Worm (Caenorhabditis elegans) whole organism, L1 larva: Measurements from ENCODE around the gene F53F4.11.
A peak's percentile ranks its signal among the peaks of the same experiment; 100 is the strongest.

Experiments used
- C34B4.2 ChIP-seq: sonication (generic microtip); optimal IDR thresholded peaks from 2 replicates; lab custom pipeline; 2017; ENCODE audit warnings: mild to moderate bottlenecking, missing genetic modification characterization, missing compliant biosample characterization
- alr-1 ChIP-seq: fragments of 200-800 bp; sonication (Bioruptor generic); optimal IDR thresholded peaks from 2 replicates; lab custom pipeline; 2018; ENCODE audit warnings: borderline replicate concordance, mild to moderate bottlenecking, missing genetic modification characterization, missing compliant biosample characterization
- ama-1 ChIP-seq: fragments of 150-350 bp; optimal IDR thresholded peaks from 2 replicates; lab custom pipeline; 2014
- ceh-63 ChIP-seq: fragments of 200-800 bp; sonication (Bioruptor generic); optimal IDR thresholded peaks from 2 replicates; lab custom pipeline; 2018; ENCODE audit warnings: mild to moderate bottlenecking, missing genetic modification characterization, missing compliant biosample characterization
- ceh-8 ChIP-seq: fragments of 200-800 bp; sonication (Bioruptor generic); optimal IDR thresholded peaks from 2 replicates; lab custom pipeline; 2018; ENCODE audit warnings: mild to moderate bottlenecking, missing genetic modification characterization, moderate library complexity, missing compliant biosample characterization
- ceh-90 ChIP-seq: sonication (generic microtip); optimal IDR thresholded peaks from 2 replicates; lab custom pipeline; 2016; ENCODE audit warnings: missing genetic modification characterization, missing compliant biosample characterization
- efl-3 ChIP-seq: fragments of 200-800 bp; sonication (Bioruptor generic); optimal IDR thresholded peaks from 2 replicates; lab custom pipeline; 2018; ENCODE audit warnings: mild to moderate bottlenecking, missing genetic modification characterization, missing compliant biosample characterization
- egl-27 ChIP-seq, 2 experiments: fragments of 150-350 bp in 1 of 2; sonication (generic microtip); optimal IDR thresholded peaks; 3 replicates each; lab custom pipeline; 2017 to 2018; ENCODE audit warnings: missing biosample characterization in 2 of 2, missing genetic modification characterization in 2 of 2, missing genetic modification reagents in 2 of 2
- elt-2 ChIP-seq: sonication (generic microtip); optimal IDR thresholded peaks from 2 replicates; lab custom pipeline; 2016; ENCODE audit warnings: missing genetic modification characterization, mild to moderate bottlenecking, inconsistent platforms, missing compliant biosample characterization, missing genetic modification reagents
- fkh-10 ChIP-seq: sonication (generic microtip); optimal IDR thresholded peaks from 2 replicates; lab custom pipeline; 2017; ENCODE audit warnings: missing biosample characterization, missing genetic modification reagents, missing genetic modification characterization
- fkh-4 ChIP-seq: sonication (generic microtip); optimal IDR thresholded peaks from 2 replicates; lab custom pipeline; 2016; ENCODE audit warnings: missing compliant biosample characterization, missing genetic modification characterization, borderline replicate concordance
- fos-1 ChIP-seq: fragments of 150-350 bp; optimal IDR thresholded peaks from 2 replicates; lab custom pipeline; 2014; ENCODE audit warnings: missing biosample characterization, missing genetic modification characterization
- grh-1 ChIP-seq: fragments of 200-800 bp; sonication (Bioruptor generic); IDR thresholded peaks from 2 replicates; pipeline ENCODE4 v1.3.6; 2022; ENCODE audit warnings: missing genetic modification reagents, missing genetic modification characterization, missing compliant biosample characterization
- hlh-17 ChIP-seq: fragments of 200-800 bp; sonication (Bioruptor generic); optimal IDR thresholded peaks from 2 replicates; lab custom pipeline; 2018; ENCODE audit warnings: missing genetic modification characterization, mild to moderate bottlenecking, missing compliant biosample characterization, moderate library complexity, borderline replicate concordance
- hpl-2 ChIP-seq: fragments of 150-350 bp; optimal IDR thresholded peaks from 2 replicates; lab custom pipeline; 2014; ENCODE audit warnings: missing biosample characterization, missing genetic modification reagents, missing genetic modification characterization
- irx-1 ChIP-seq: sonication (generic microtip); optimal IDR thresholded peaks from 2 replicates; lab custom pipeline; 2016; ENCODE audit warnings: missing genetic modification characterization, missing compliant biosample characterization
- isw-1 ChIP-seq: fragments of 200-800 bp; sonication (Bioruptor generic); IDR thresholded peaks from 2 replicates; pipeline ENCODE4 v1.3.6; 2022; ENCODE audit warnings: missing genetic modification characterization, missing compliant biosample characterization
- lin-15B ChIP-seq: fragments of 150-350 bp; sonication (generic microtip); optimal IDR thresholded peaks from 3 replicates; lab custom pipeline; 2014; ENCODE audit warnings: missing biosample characterization, missing genetic modification characterization
- mab-9 ChIP-seq: fragments of 200-800 bp; sonication (Bioruptor generic); IDR thresholded peaks from 2 replicates; pipeline ENCODE4 v1.3.6; 2022; ENCODE audit warnings: missing genetic modification reagents, missing genetic modification characterization, missing compliant biosample characterization
- mdl-1 ChIP-seq, 2 experiments: fragments of 150-350 bp; optimal IDR thresholded peaks; 2 replicates each; lab custom pipeline; 2014 to 2017; ENCODE audit warnings: missing biosample characterization in 2 of 2, missing genetic modification characterization in 2 of 2, inconsistent platforms in 1 of 2
- mep-1 ChIP-seq: fragments of 150-350 bp; optimal IDR thresholded peaks from 2 replicates; lab custom pipeline; 2014; ENCODE audit warnings: missing biosample characterization, missing genetic modification characterization
- nhr-11 ChIP-seq: fragments of 150-350 bp; optimal IDR thresholded peaks from 2 replicates; lab custom pipeline; 2014; ENCODE audit warnings: missing biosample characterization, missing genetic modification characterization
- nhr-19 ChIP-seq: fragments of 200-800 bp; sonication (Bioruptor generic); conservative IDR thresholded peaks from 2 replicates; pipeline ENCODE4 v1.3.6; 2022; ENCODE audit warnings: missing genetic modification characterization, missing compliant biosample characterization
- nhr-237 ChIP-seq: fragments of 150-350 bp; optimal IDR thresholded peaks from 2 replicates; lab custom pipeline; 2014; ENCODE audit warnings: missing biosample characterization, missing genetic modification characterization
- nhr-28 ChIP-seq: fragments of 150-350 bp; optimal IDR thresholded peaks from 2 replicates; lab custom pipeline; 2014; ENCODE audit warnings: missing biosample characterization, missing genetic modification characterization
- nhr-47 ChIP-seq: sonication (generic microtip); optimal IDR thresholded peaks from 2 replicates; lab custom pipeline; 2016; ENCODE audit warnings: mild to moderate bottlenecking, missing genetic modification characterization, moderate library complexity, missing compliant biosample characterization
- nhr-77 ChIP-seq: fragments of 150-350 bp; optimal IDR thresholded peaks from 2 replicates; lab custom pipeline; 2014; ENCODE audit warnings: missing biosample characterization, missing genetic modification characterization
- nhr-85 ChIP-seq: sonication (generic microtip); peaks from one replicate; lab custom pipeline; 2016; ENCODE audit warnings: missing genetic modification characterization, inconsistent platforms, missing compliant biosample characterization
- pag-3 ChIP-seq: sonication (generic microtip); optimal IDR thresholded peaks from 2 replicates; lab custom pipeline; 2017; ENCODE audit warnings: missing genetic modification characterization, mild to moderate bottlenecking, missing compliant biosample characterization, antibody characterized with exemption, borderline replicate concordance; ENCODE audit not compliant: insufficient read depth
- pqm-1 ChIP-seq: sonication (generic microtip); optimal IDR thresholded peaks from 3 replicates; lab custom pipeline; 2017; ENCODE audit warnings: missing biosample characterization, missing genetic modification characterization
- snpc-4 ChIP-seq: fragments of 150-350 bp; optimal IDR thresholded peaks from 2 replicates; lab custom pipeline; 2014; ENCODE audit warnings: missing biosample characterization, missing genetic modification characterization
- sox-4 ChIP-seq: sonication (generic microtip); optimal IDR thresholded peaks from 2 replicates; lab custom pipeline; 2016; ENCODE audit warnings: missing genetic modification characterization, missing compliant biosample characterization
- sptf-1 ChIP-seq: fragments of 150-350 bp; optimal IDR thresholded peaks from 2 replicates; lab custom pipeline; 2014; ENCODE audit warnings: missing biosample characterization, missing genetic modification characterization
- sup-37 ChIP-seq: fragments of 200-800 bp; sonication (Bioruptor generic); optimal IDR thresholded peaks from 2 replicates; lab custom pipeline; 2018; ENCODE audit warnings: mild to moderate bottlenecking, missing genetic modification characterization, missing compliant biosample characterization
- swsn-7 ChIP-seq: sonication (generic microtip); optimal IDR thresholded peaks from 2 replicates; lab custom pipeline; 2016; ENCODE audit warnings: missing genetic modification characterization, missing compliant biosample characterization
- unc-130 ChIP-seq: fragments of 150-350 bp; optimal IDR thresholded peaks from 2 replicates; lab custom pipeline; 2017; ENCODE audit warnings: missing biosample characterization, missing genetic modification characterization, inconsistent platforms
- unc-30 ChIP-seq: sonication (generic microtip); optimal IDR thresholded peaks from 2 replicates; lab custom pipeline; 2017; ENCODE audit warnings: missing biosample characterization, missing genetic modification characterization
- xbp-1 ChIP-seq: sonication (generic microtip); optimal IDR thresholded peaks from 2 replicates; lab custom pipeline; 2016; ENCODE audit warnings: missing genetic modification characterization, missing compliant biosample characterization
- zag-1 ChIP-seq: fragments of 150-350 bp; optimal IDR thresholded peaks from 2 replicates; lab custom pipeline; 2014; ENCODE audit warnings: missing biosample characterization, missing genetic modification characterization
- zip-4 ChIP-seq: fragments of 200-800 bp; sonication (Bioruptor generic); optimal IDR thresholded peaks from 2 replicates; lab custom pipeline; 2018; ENCODE audit warnings: mild to moderate bottlenecking, missing genetic modification characterization, moderate library complexity, missing compliant biosample characterization
- ztf-11 ChIP-seq, 2 experiments: sonication (generic microtip); optimal IDR thresholded peaks; 2 replicates each; lab custom pipeline; 2016 to 2017; ENCODE audit warnings: missing genetic modification characterization in 2 of 2, missing biosample characterization in 1 of 2, missing compliant biosample characterization in 1 of 2
- ztf-4 ChIP-seq: fragments of 150-350 bp; optimal IDR thresholded peaks from 2 replicates; lab custom pipeline; 2014; ENCODE audit warnings: missing biosample characterization, missing genetic modification characterization

The F53F4.11 gene

DNA sequence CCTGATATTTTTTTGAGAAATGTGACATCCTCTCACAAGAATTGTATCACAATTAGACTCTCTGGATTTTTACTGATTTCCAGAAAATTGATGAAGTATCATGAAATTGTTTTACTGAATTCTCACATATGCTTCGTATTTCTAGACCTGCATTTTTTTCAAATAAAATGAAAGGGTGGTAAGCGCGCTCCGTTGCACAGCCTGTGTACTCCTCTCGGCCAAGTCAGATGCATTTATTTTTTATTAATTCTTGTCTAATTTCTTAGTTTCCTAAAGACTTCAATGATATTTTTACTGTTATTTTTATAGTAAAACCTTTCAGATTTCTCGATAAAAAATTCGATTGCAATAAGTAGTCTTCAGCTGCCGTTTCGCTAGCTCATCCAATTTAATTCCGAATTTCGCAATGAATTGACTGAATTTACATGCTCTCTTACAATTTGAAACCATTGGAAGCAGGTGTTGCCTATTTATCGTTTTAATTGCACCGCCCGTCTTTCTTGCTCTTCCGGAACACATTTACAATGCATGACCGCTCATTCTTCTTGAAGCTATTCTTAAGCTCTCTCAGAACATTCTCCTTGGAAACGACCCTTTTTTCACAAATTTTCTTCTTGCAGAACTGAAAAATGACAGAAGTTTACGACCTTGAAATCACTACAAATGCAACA is 32.7 kb downstream of the F53F4.11 start, which contains the start of gene tbcb-1 (continued):
- TF ChIP-seq isw-1 (GFP tag; lab: Robert Waterston, UW) (no peak), nhr-47 (tag; lab: Kevin White, UChicago) (peak; percentile 67), unc-130 (tag; lab: Kevin White, UChicago) (no peak), ceh-90 (tag; lab: Kevin White, UChicago) (no peak), ama-1 (lab: Kevin White, UChicago) (no peak)

DNA sequence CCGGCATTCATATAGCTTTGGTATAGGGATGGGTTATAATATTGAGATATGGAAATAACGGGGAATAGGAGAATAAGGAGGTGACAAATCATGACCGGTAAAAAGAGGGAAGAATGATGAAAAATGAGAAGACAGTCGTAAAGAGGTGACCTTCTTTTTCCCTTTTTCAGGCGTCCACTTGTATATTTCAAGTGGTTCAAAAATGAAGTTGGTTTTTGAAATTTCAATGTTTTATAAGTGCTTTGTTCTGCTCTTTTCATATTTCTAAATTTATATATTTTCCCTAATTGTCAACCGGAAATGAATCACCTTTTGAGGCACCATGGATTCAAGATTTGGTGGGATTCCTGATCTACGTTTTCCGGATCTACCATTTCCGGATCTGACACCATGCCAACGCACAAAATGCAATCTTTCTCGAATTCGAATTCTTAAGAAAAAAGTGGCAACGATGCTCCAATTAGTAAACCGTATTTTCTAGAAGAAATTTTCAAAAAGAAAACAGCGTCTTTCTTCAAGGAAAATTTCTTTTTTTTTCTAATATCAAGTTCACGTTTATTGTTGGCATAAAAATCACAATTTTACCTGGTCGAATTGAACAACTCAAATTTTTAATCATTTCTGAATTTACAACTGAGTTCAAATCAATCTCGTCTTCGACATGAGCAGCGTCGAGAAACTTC is 34.7 kb downstream of the F53F4.11 start, which contains the start of the genes F53F4.2 and F53F4.18:
Gene F53F4.2, minus strand, starts transcription at position 101 of the 683 bp plus-strand sequence.
Gene F53F4.18, plus strand, starts transcription at position 633 of the 683 bp plus-strand sequence.
- TF ChIP-seq sox-4 (no peak), nhr-85 (tag; lab: Kevin White, UChicago) (no peak), pqm-1 (no peak), hpl-2 (no peak), nhr-77 (tag; lab: Kevin White, UChicago) (no peak), pag-3 (tag; lab: Kevin White, UChicago) (no peak), C34B4.2 (tag; lab: Kevin White, UChicago) (no peak), xbp-1 (no peak), ceh-8 (GFP tag; lab: Kevin White, UChicago) (no peak), nhr-47 (tag; lab: Kevin White, UChicago) (no peak), snpc-4 (no peak), elt-2 (tag; lab: Kevin White, UChicago) (no peak), nhr-237 (tag; lab: Kevin White, UChicago) (no peak), hlh-17 (GFP tag; lab: Kevin White, UChicago) (no peak), lin-15B (tag; lab: Kevin White, UChicago) (no peak), mep-1 (tag; lab: Kevin White, UChicago) (no peak), nhr-11 (tag; lab: Kevin White, UChicago) (no peak), mdl-1 (tag; optimal IDR thresholded peaks at IDR 0.05; lab: Kevin White, UChicago) (no peak)

DNA sequence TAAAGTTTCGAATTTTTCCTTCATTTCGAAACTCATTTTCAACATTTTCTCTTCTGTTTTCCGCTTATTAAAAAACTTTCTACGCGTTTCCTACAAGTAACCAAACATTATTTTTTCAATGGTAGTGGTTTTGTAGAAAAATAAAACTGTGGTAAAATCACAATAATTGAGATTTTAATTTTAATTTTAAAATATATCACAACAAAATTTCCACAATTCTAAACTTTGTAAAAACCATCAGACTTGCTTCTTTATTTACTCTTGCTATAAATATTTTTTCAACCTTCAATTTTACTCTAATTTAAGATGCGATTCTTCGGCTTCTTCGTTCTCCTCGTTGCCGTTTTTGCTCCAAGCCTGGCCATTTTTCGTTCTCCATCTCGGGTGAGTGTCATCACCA is 36.4 kb downstream of the F53F4.11 start, which contains the start of gene F53F4.17:
Gene F53F4.17, plus strand, starts transcription at position 301 of the 400 bp plus-strand sequence.
- TF ChIP-seq sptf-1 (tag; lab: Kevin White, UChicago) (no peak), ztf-4 (tag; lab: Kevin White, UChicago) (no peak), fkh-4 (tag; lab: Kevin White, UChicago) (no peak), sup-37 (GFP tag; lab: Kevin White, UChicago) (no peak), nhr-19 (GFP tag; lab: Robert Waterston, UW) (no peak), alr-1 (no peak)

DNA sequence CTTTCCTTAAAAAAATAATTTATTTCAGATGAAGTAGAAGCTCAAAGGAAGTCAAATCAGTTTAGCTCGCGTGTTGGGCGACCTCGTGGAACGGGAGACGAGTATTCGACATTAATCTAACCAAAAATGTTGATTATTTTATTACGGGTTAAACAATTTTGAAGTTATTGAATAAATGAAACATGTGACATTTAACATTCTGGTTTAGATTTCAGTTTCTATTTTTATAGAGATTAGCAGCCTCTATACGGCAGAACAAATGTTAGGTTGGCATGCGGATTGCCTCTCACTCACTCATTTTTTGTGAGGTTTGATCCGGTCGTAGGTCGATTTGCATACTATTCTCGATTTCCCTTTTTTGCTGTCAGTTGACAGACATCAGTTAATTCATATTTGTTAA is 39.8 kb downstream of the F53F4.11 start, which contains the start of gene F53F4.1:
Gene F53F4.1, plus strand, starts transcription at position 301 of the 400 bp plus-strand sequence.
- TF ChIP-seq nhr-77 (tag; lab: Kevin White, UChicago) (no peak), unc-130 (tag; lab: Kevin White, UChicago) (no peak), lin-15B (tag; lab: Kevin White, UChicago) (no peak), swsn-7 (tag; lab: Kevin White, UChicago) (no peak), mab-9 (GFP tag; lab: Robert Waterston, UW) (no peak), zip-4 (GFP tag; lab: Kevin White, UChicago) (no peak), nhr-28 (tag; lab: Kevin White, UChicago) (no peak), irx-1 (no peak), ztf-11 (tag; optimal IDR thresholded peaks at IDR 0.05; lab: Kevin White, UChicago) (no peak), fkh-10 (no peak), ceh-63 (GFP tag; lab: Kevin White, UChicago) (no peak), xbp-1 (no peak), egl-27 (tag; optimal IDR thresholded peaks at IDR 0.05; lab: Kevin White, UChicago) (no peak), grh-1 (no peak), unc-30 (tag; lab: Kevin White, UChicago) (no peak), nhr-237 (tag; lab: Kevin White, UChicago) (no peak), zag-1 (no peak), efl-3 (no peak), fos-1 (tag; lab: Kevin White, UChicago) (no peak)
